Fruit fly (Drosophila melanogaster) whole organism, prepupa: ENCODE data around the gene CG15385.
A peak's percentile ranks its signal among the peaks of the same experiment; 100 is the strongest.

Source experiments
- CG11294 ChIP-seq: fragments of 200-800 bp; sonication (Bioruptor generic); IDR thresholded peaks from 2 replicates; pipeline ENCODE4 v1.3.6; 2022; ENCODE audit warnings: missing biosample characterization, missing genetic modification characterization
- CG11902 ChIP-seq: fragments of 200-800 bp; sonication (Bioruptor generic); optimal IDR thresholded peaks from 3 replicates; lab custom pipeline; 2016; ENCODE audit warnings: missing biosample characterization, missing genetic modification characterization
- CG15336 ChIP-seq: fragments of 200-800 bp; sonication (Bioruptor generic); IDR thresholded peaks from 2 replicates; pipeline ENCODE4 v1.3.6; 2022; ENCODE audit warnings: missing biosample characterization, missing genetic modification characterization
- CG1621 ChIP-seq: fragments of 200-800 bp; sonication (Bioruptor generic); optimal IDR thresholded peaks from 3 replicates; lab custom pipeline; 2018; ENCODE audit warnings: missing biosample characterization, mild to moderate bottlenecking, missing genetic modification characterization
- CG16779 ChIP-seq: fragments of 200-800 bp; sonication (Bioruptor generic); optimal IDR thresholded peaks from 3 replicates; lab custom pipeline; 2017; ENCODE audit warnings: missing biosample characterization, mild to moderate bottlenecking, missing genetic modification characterization
- CG3032 ChIP-seq: fragments of 200-800 bp; optimal IDR thresholded peaks from 2 replicates; lab custom pipeline; 2019; ENCODE audit warnings: missing biosample characterization, mild to moderate bottlenecking, missing genetic modification characterization, moderate library complexity
- CG31627 ChIP-seq: fragments of 200-800 bp; sonication (Bioruptor generic); optimal IDR thresholded peaks from 3 replicates; lab custom pipeline; 2016; ENCODE audit warnings: missing biosample characterization, missing genetic modification characterization
- CG32006 ChIP-seq: fragments of 200-800 bp; sonication (Bioruptor generic); optimal IDR thresholded peaks from 3 replicates; lab custom pipeline; 2017; ENCODE audit warnings: missing biosample characterization, mild to moderate bottlenecking, missing genetic modification characterization
- CG34406 ChIP-seq: fragments of 200-800 bp; sonication (Bioruptor generic); optimal IDR thresholded peaks from 3 replicates; lab custom pipeline; 2016; ENCODE audit warnings: missing biosample characterization, missing genetic modification characterization
- CG4318 ChIP-seq: fragments of 200-800 bp; sonication (Bioruptor generic); optimal IDR thresholded peaks from 3 replicates; lab custom pipeline; 2017; ENCODE audit warnings: missing biosample characterization, mild to moderate bottlenecking, missing genetic modification characterization
- CG6276 ChIP-seq: fragments of 200-800 bp; sonication (Bioruptor generic); optimal IDR thresholded peaks from 2 replicates; lab custom pipeline; 2017; ENCODE audit warnings: missing biosample characterization, mild to moderate bottlenecking, missing genetic modification characterization
- CG6854 ChIP-seq: fragments of 200-800 bp; sonication (Bioruptor generic); optimal IDR thresholded peaks from 2 replicates; lab custom pipeline; 2017; ENCODE audit warnings: missing biosample characterization, mild to moderate bottlenecking, missing genetic modification characterization
- CG7368 ChIP-seq: fragments of 200-800 bp; sonication (Bioruptor generic); optimal IDR thresholded peaks from 3 replicates; lab custom pipeline; 2016; ENCODE audit warnings: missing biosample characterization, missing genetic modification characterization
- CG8119 ChIP-seq: fragments of 200-800 bp; sonication (Bioruptor generic); IDR thresholded peaks from 3 replicates; pipeline ENCODE4 v1.3.6; 2022; ENCODE audit warnings: missing biosample characterization, missing genetic modification characterization
- CG8319 ChIP-seq: fragments of 200-800 bp; sonication (Bioruptor generic); optimal IDR thresholded peaks from 3 replicates; lab custom pipeline; 2016; ENCODE audit warnings: missing biosample characterization, missing genetic modification characterization
- CG8632 ChIP-seq: fragments of 200-800 bp; sonication (Bioruptor generic); optimal IDR thresholded peaks from 3 replicates; lab custom pipeline; 2016; ENCODE audit warnings: missing biosample characterization, missing genetic modification characterization
- CG9139 ChIP-seq: fragments of 200-800 bp; sonication (Bioruptor generic); optimal IDR thresholded peaks from 3 replicates; lab custom pipeline; 2017; ENCODE audit warnings: missing biosample characterization, mild to moderate bottlenecking, missing genetic modification characterization
- Eip78C ChIP-seq: fragments of 200-800 bp; sonication (Bioruptor generic); peaks from one replicate; lab custom pipeline; 2016; ENCODE audit warnings: missing biosample characterization, missing genetic modification characterization
- Ets21C ChIP-seq: fragments of 200-800 bp; sonication (Bioruptor generic); optimal IDR thresholded peaks from 3 replicates; lab custom pipeline; 2016; ENCODE audit warnings: missing biosample characterization, missing genetic modification characterization
- Ets96B ChIP-seq: fragments of 200-800 bp; optimal IDR thresholded peaks from 2 replicates; lab custom pipeline; 2019; ENCODE audit warnings: missing biosample characterization, mild to moderate bottlenecking, missing genetic modification characterization, moderate library complexity
- Gug ChIP-seq: fragments of 200-800 bp; sonication (Bioruptor generic); IDR thresholded peaks from 2 replicates; pipeline ENCODE4 v1.3.6; 2022; ENCODE audit warnings: missing biosample characterization, missing genetic modification characterization
- Hr4 ChIP-seq: fragments of 200-800 bp; sonication (Bioruptor generic); optimal IDR thresholded peaks from 3 replicates; lab custom pipeline; 2016; ENCODE audit warnings: missing biosample characterization, missing genetic modification characterization
- Lpt ChIP-seq: fragments of 200-800 bp; sonication (Bioruptor generic); optimal IDR thresholded peaks from 3 replicates; lab custom pipeline; 2016; ENCODE audit warnings: missing biosample characterization, missing genetic modification characterization
- Met ChIP-seq: fragments of 200-800 bp; sonication (Bioruptor generic); optimal IDR thresholded peaks from 3 replicates; lab custom pipeline; 2016; ENCODE audit warnings: missing biosample characterization, missing genetic modification characterization
- OdsH ChIP-seq: fragments of 200-800 bp; sonication (Bioruptor generic); optimal IDR thresholded peaks from 3 replicates; lab custom pipeline; 2016; ENCODE audit warnings: missing biosample characterization, missing genetic modification characterization
- Smox ChIP-seq: fragments of 200-800 bp; sonication (Bioruptor generic); optimal IDR thresholded peaks from 3 replicates; lab custom pipeline; 2016; ENCODE audit warnings: missing biosample characterization, missing genetic modification characterization
- Sox102F ChIP-seq: fragments of 200-800 bp; sonication (Bioruptor generic); optimal IDR thresholded peaks from 2 replicates; lab custom pipeline; 2016; ENCODE audit warnings: missing biosample characterization, mild to moderate bottlenecking, missing genetic modification characterization
- Sox14 ChIP-seq: fragments of 200-800 bp; sonication (Bioruptor generic); optimal IDR thresholded peaks from 3 replicates; lab custom pipeline; 2016; ENCODE audit warnings: missing biosample characterization, missing genetic modification characterization
- Sox15 ChIP-seq: fragments of 200-800 bp; sonication (Bioruptor generic); optimal IDR thresholded peaks from 3 replicates; lab custom pipeline; 2016; ENCODE audit warnings: missing biosample characterization, missing genetic modification characterization
- achi ChIP-seq: fragments of 200-800 bp; sonication (Bioruptor generic); optimal IDR thresholded peaks from 3 replicates; lab custom pipeline; 2016; ENCODE audit warnings: missing biosample characterization, missing genetic modification characterization
- acj6 ChIP-seq: fragments of 200-800 bp; sonication (Bioruptor generic); optimal IDR thresholded peaks from 3 replicates; lab custom pipeline; 2016; ENCODE audit warnings: missing biosample characterization, missing genetic modification characterization
- dsx ChIP-seq: fragments of 200-800 bp; optimal IDR thresholded peaks from 3 replicates; lab custom pipeline; 2019; ENCODE audit warnings: missing biosample characterization, mild to moderate bottlenecking, missing genetic modification characterization, moderate library complexity; ENCODE audit not compliant: poor library complexity, severe bottlenecking
- eg ChIP-seq: fragments of 200-800 bp; sonication (Bioruptor generic); IDR thresholded peaks from 3 replicates; pipeline ENCODE4 v1.3.6; 2022; ENCODE audit warnings: missing biosample characterization, missing genetic modification characterization
- esn ChIP-seq: fragments of 200-800 bp; sonication (Bioruptor generic); optimal IDR thresholded peaks from 2 replicates; lab custom pipeline; 2016; ENCODE audit warnings: missing biosample characterization, mild to moderate bottlenecking, missing genetic modification characterization, moderate library complexity
- fd59A ChIP-seq: fragments of 200-800 bp; sonication (Bioruptor generic); optimal IDR thresholded peaks from 2 replicates; lab custom pipeline; 2017; ENCODE audit warnings: missing biosample characterization, mild to moderate bottlenecking, missing genetic modification characterization, missing genetic modification reagents
- fd85E ChIP-seq: fragments of 200-800 bp; sonication (Bioruptor generic); optimal IDR thresholded peaks from 3 replicates; lab custom pipeline; 2016; ENCODE audit warnings: missing biosample characterization, missing genetic modification characterization
- lz ChIP-seq: fragments of 200-800 bp; sonication (Bioruptor generic); optimal IDR thresholded peaks from 3 replicates; lab custom pipeline; 2016; ENCODE audit warnings: missing biosample characterization, missing genetic modification characterization
- salr ChIP-seq, 2 experiments: fragments of 200-800 bp; sonication (Bioruptor generic); optimal IDR thresholded peaks; 3 replicates each; lab custom pipeline; 2016 to 2018; ENCODE audit warnings: missing biosample characterization in 2 of 2, missing genetic modification characterization in 2 of 2, mild to moderate bottlenecking in 1 of 2
- spab ChIP-seq: fragments of 200-800 bp; sonication (Bioruptor generic); optimal IDR thresholded peaks from 2 replicates; lab custom pipeline; 2017; ENCODE audit warnings: missing biosample characterization, mild to moderate bottlenecking, missing genetic modification characterization, missing genetic modification reagents
- ss ChIP-seq, 2 experiments: fragments of 200-800 bp; sonication (Bioruptor generic); optimal IDR thresholded peaks; 2 replicates in 1 of 2; 3 replicates in 1 of 2; lab custom pipeline; 2017 to 2018; ENCODE audit warnings: mild to moderate bottlenecking in 2 of 2, missing biosample characterization in 2 of 2, missing genetic modification characterization in 2 of 2, moderate library complexity in 1 of 2
- topi ChIP-seq: fragments of 200-800 bp; sonication (Bioruptor generic); optimal IDR thresholded peaks from 3 replicates; lab custom pipeline; 2016; ENCODE audit warnings: missing biosample characterization, missing genetic modification characterization

CG15385 gene

DNA sequence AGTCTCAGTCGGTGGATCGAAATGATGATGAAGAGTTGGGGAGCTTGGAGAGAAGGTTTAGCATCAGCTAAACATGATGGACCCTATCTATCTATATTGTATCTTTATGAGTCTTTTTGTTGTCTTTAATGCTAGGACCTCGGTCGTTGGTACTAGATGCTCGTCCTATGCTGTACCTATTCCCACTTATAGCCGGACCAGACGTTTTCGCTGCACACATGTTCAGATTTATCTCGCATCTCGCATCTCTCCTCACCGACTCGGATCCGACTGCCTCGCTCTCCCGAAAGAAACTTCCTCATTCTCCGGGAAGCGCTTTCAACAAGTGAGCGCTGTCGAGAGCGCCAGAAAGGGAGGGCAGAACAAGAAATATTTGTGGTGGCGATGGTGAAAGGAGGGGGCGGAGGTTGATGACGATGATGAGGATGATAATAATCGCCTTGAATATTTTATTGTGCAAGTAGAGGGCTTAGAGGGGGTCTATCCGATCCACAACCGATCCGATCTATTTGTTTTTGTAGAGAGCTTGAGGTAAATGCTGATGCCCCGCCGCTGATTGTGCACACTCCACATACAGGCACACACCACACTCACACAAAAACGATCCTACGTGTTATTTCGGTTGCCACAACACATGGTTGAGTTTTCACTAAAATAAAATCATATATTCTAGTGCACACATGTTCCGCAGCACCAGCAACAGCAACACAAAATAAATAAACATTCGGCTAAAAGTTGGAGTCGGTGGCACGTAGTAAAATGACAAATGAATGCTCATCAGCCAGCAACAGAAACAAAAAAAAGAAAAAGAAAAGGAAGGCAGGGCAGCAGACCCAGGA, 49.4 kb downstream of the CG15385 start (continued):
- TF ChIP-seq eg (GFP tag; lab: Robert Waterston, UW): 0 out of 3 replicates have a peak, but pooled peaks have one; percentile 39
- TF ChIP-seq spab (GFP tag; lab: Kevin White, UChicago): peak; percentile 65
- no peak for TF ChIP-seq CG31627 (GFP tag; lab: Kevin White, UChicago)
- peak; percentile 54; the same call in 2 of the 3 replicates for TF ChIP-seq CG8119 (GFP tag; lab: Robert Waterston, UW)

DNA sequence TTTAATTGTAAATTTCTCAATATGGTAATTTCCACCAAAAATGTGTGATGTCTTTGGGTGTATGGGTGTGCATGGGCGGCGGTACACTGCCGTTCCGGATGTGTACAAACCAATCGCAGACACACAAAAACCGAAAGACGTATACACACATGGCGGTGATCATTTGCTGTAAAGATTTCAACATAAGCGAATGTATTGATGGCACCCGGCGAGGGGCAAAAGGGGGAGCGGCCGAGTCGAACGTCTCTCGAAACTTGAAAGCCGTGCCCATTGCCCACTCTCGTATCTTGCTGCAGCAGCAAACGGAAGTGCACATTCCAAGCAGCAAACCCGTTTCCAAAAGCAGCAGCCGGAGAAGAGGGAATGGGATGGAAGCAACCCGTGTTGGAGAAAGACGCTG, 50.1 kb downstream of the CG15385 start:
- peak; percentile 69 for TF ChIP-seq CG6854 (GFP tag; lab: Kevin White, UChicago)
- peak; percentile 70 for TF ChIP-seq Lpt (GFP tag; lab: Kevin White, UChicago)
- TF ChIP-seq eg (GFP tag; lab: Robert Waterston, UW): peak; percentile 27; the same call in 1 of the 3 replicates
- no peak for TF ChIP-seq CG34406 (GFP tag; lab: Kevin White, UChicago)
- TF ChIP-seq fd85E (GFP tag; lab: Kevin White, UChicago): no peak
- TF ChIP-seq topi (GFP tag; lab: Kevin White, UChicago): no peak

DNA sequence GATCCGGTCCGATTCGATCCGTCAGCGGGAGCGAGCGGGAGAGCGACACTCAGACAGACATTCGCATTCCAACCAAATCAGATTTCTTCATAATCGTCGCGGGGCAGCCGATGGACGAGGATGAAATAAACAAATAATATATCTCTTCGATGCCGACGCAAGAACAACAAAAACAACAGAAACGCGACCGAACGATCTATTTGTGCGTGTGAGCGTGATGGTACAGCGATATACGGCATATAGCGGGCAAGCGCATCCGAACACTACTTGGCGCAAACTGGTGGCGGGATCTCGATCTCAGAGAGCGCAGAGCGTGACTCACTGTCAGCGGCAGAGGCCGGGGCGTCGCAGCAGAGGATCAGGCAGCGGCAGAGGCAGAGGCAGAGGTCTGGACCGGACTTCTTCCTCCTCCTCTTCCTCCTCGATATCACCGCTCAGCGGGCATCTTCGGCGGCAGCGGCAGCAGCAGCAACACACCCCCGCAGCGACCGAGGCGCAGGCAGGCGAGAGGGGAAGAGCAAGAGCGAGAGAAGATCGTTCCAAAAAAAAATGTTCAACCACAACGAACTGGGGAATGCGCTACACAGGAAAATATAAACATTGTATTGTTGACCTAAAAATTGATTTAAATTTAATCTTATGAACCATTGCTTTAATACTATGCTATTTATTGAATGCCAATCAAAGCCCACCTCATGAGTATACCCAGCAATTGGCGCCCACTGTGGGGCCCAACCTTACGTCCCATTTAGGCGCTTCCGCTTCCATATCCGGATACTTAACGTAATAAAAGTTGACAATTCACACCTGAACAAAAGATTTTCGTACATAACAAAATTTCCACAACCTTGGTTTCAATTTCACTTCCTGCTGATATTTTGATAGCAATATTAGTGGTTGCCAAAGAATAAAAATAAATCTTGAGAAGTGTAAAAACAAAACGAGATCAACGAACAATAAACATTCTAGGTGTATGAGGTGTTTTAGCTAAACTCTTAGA, 50.8 kb downstream of the CG15385 start:
- peak; percentile 86 for TF ChIP-seq CG32006 (GFP tag; lab: Kevin White, UChicago)
- TF ChIP-seq OdsH: peak; percentile 53
- TF ChIP-seq CG7368 (GFP tag; lab: Kevin White, UChicago): peak; percentile 32
- TF ChIP-seq CG8119 (GFP tag; lab: Robert Waterston, UW): no peak
- peak; percentile 93 for TF ChIP-seq Eip78C (GFP tag; lab: Kevin White, UChicago)
- TF ChIP-seq CG4318 (GFP tag; lab: Kevin White, UChicago): peak; percentile 68
- peak; percentile 48 for TF ChIP-seq Smox (GFP tag; lab: Kevin White, UChicago)
- peak; percentile 84 for TF ChIP-seq esn (GFP tag; lab: Kevin White, UChicago)
- TF ChIP-seq CG11294 (GFP tag; lab: Robert Waterston, UW): no peak
- peak; percentile 84 for TF ChIP-seq Met (GFP tag; lab: Kevin White, UChicago)
- peak; percentile 50 for TF ChIP-seq dsx (GFP tag; lab: Kevin White, UChicago)
- peak; percentile 40 for TF ChIP-seq achi (GFP tag; lab: Kevin White, UChicago)
- TF ChIP-seq ss (GFP tag; optimal IDR thresholded peaks at IDR 0.05; lab: Kevin White, UChicago): peak; percentile 3 to 50
- peak; percentile 8 for TF ChIP-seq CG9139 (GFP tag; lab: Kevin White, UChicago)
- TF ChIP-seq CG8319 (GFP tag; lab: Kevin White, UChicago): peak; percentile 24
- TF ChIP-seq CG31627 (GFP tag; lab: Kevin White, UChicago): peak; percentile 69
- peak; percentile 59 for TF ChIP-seq fd59A
- TF ChIP-seq fd85E (GFP tag; lab: Kevin White, UChicago): no peak
- TF ChIP-seq eg (GFP tag; lab: Robert Waterston, UW): peak; percentile 57; the same call in 2 of the 3 replicates
- peak; percentile 8; the same call in 1 of the 2 replicates for TF ChIP-seq CG15336 (GFP tag; lab: Robert Waterston, UW)
- TF ChIP-seq CG6854 (GFP tag; lab: Kevin White, UChicago): peak; percentile 78
- TF ChIP-seq Sox14 (GFP tag; lab: Kevin White, UChicago): peak; percentile 77
- no peak for TF ChIP-seq CG16779 (tag; lab: Kevin White, UChicago)
- peak; percentile 57 for TF ChIP-seq CG11902 (GFP tag; lab: Kevin White, UChicago)
- TF ChIP-seq Ets21C (GFP tag; lab: Kevin White, UChicago): peak; percentile 31
- TF ChIP-seq CG3032 (tag; lab: Kevin White, UChicago): peak; percentile 44
- peak; percentile 17 for TF ChIP-seq CG6276 (GFP tag; lab: Kevin White, UChicago)
- TF ChIP-seq Sox15 (GFP tag; lab: Kevin White, UChicago): peak; percentile 49
- TF ChIP-seq Ets96B (tag; lab: Kevin White, UChicago): peak; percentile 40
- peak; percentile 48 for TF ChIP-seq CG1621 (tag; lab: Kevin White, UChicago)
- TF ChIP-seq Gug (GFP tag; lab: Robert Waterston, UW): peak; percentile 46
- peak; percentile 76 for TF ChIP-seq lz
- peak; percentile 31 to 78 for TF ChIP-seq salr (GFP tag; optimal IDR thresholded peaks at IDR 0.05; lab: Kevin White, UChicago)
- TF ChIP-seq Sox102F (GFP tag; lab: Kevin White, UChicago): peak; percentile 6
- peak; percentile 53 for TF ChIP-seq CG8632 (GFP tag; lab: Kevin White, UChicago)
- peak; percentile 63 for TF ChIP-seq acj6 (GFP tag; lab: Kevin White, UChicago)
- peak; percentile 63 for TF ChIP-seq Hr4 (GFP tag; lab: Kevin White, UChicago)
- TF ChIP-seq topi (GFP tag; lab: Kevin White, UChicago): peak; percentile 81
- peak; percentile 66 for TF ChIP-seq spab (GFP tag; lab: Kevin White, UChicago)
